Fruit fly (Drosophila melanogaster) whole organism, embryonic: ENCODE results near the gene CG42536.
A peak's percentile ranks its signal among the peaks of the same experiment; 100 is the strongest.

Experiments
- B-H2 ChIP-seq: fragments of 200-800 bp; sonication (Bioruptor generic); optimal IDR thresholded peaks from 2 replicates; lab custom pipeline; 2018; ENCODE audit warnings: missing biosample characterization, mild to moderate bottlenecking, missing genetic modification characterization
- BEAF-32 ChIP-seq: fragments of 200-800 bp; sonication (Bioruptor generic); optimal IDR thresholded peaks from 3 replicates; lab custom pipeline; 2017; ENCODE audit warnings: missing biosample characterization, missing genetic modification characterization, mild to moderate bottlenecking, moderate library complexity, missing genetic modification reagents
- CG10321 ChIP-seq: fragments of 200-800 bp; sonication (Bioruptor generic); IDR thresholded peaks from 2 replicates; pipeline ENCODE4 v1.3.6; 2022; ENCODE audit warnings: missing biosample characterization, missing genetic modification characterization
- CG11456 ChIP-seq: fragments of 200-800 bp; sonication (Bioruptor generic); IDR thresholded peaks from 3 replicates; pipeline ENCODE4 v1.3.6; 2022; ENCODE audit warnings: missing biosample characterization, missing genetic modification characterization
- CG11723 ChIP-seq: fragments of 200-800 bp; sonication (Bioruptor generic); optimal IDR thresholded peaks from 2 replicates; lab custom pipeline; 2017; ENCODE audit warnings: missing biosample characterization, mild to moderate bottlenecking, missing genetic modification characterization
- CG13424 ChIP-seq: fragments of 200-800 bp; sonication (Bioruptor generic); optimal IDR thresholded peaks from 2 replicates; lab custom pipeline; 2019; ENCODE audit warnings: missing biosample characterization, mild to moderate bottlenecking, missing genetic modification characterization, moderate library complexity
- CG13894 ChIP-seq: fragments of 200-800 bp; sonication (Bioruptor generic); optimal IDR thresholded peaks from 3 replicates; lab custom pipeline; 2018; ENCODE audit warnings: missing biosample characterization, mild to moderate bottlenecking, missing genetic modification characterization, moderate library complexity
- CG15601 ChIP-seq: fragments of 200-800 bp; sonication (Bioruptor generic); optimal IDR thresholded peaks from 3 replicates; lab custom pipeline; 2019; ENCODE audit warnings: missing biosample characterization, mild to moderate bottlenecking, missing genetic modification characterization, moderate library complexity
- CG1647 ChIP-seq: fragments of 200-800 bp; sonication (Bioruptor generic); optimal IDR thresholded peaks from 3 replicates; lab custom pipeline; 2016; ENCODE audit warnings: missing biosample characterization, missing genetic modification characterization
- CG18619 ChIP-seq: fragments of 200-800 bp; sonication (Bioruptor generic); optimal IDR thresholded peaks from 3 replicates; lab custom pipeline; 2017; ENCODE audit warnings: missing biosample characterization, mild to moderate bottlenecking, missing genetic modification characterization
- CG3995 ChIP-seq: fragments of 200-800 bp; sonication (Bioruptor generic); optimal IDR thresholded peaks from 3 replicates; lab custom pipeline; 2016; ENCODE audit warnings: missing biosample characterization, missing genetic modification characterization
- CG6683 ChIP-seq: fragments of 200-800 bp; sonication (Bioruptor generic); optimal IDR thresholded peaks from 2 replicates; lab custom pipeline; 2017; ENCODE audit warnings: missing biosample characterization, mild to moderate bottlenecking, missing genetic modification characterization, missing genetic modification reagents
- CG8281 ChIP-seq: fragments of 200-800 bp; sonication (Bioruptor generic); optimal IDR thresholded peaks from 2 replicates; lab custom pipeline; 2018; ENCODE audit warnings: missing biosample characterization, mild to moderate bottlenecking, missing genetic modification characterization, moderate library complexity
- CG8944 ChIP-seq: fragments of 200-800 bp; sonication (Bioruptor generic); optimal IDR thresholded peaks from 3 replicates; lab custom pipeline; 2016; ENCODE audit warnings: missing biosample characterization, missing genetic modification characterization
- CHES-1-like ChIP-seq: fragments of 200-800 bp; sonication (Bioruptor generic); optimal IDR thresholded peaks from 2 replicates; lab custom pipeline; 2016; ENCODE audit warnings: missing biosample characterization, missing genetic modification characterization
- Deaf1 ChIP-seq: fragments of 200-800 bp; optimal IDR thresholded peaks from 3 replicates; lab custom pipeline; 2019; ENCODE audit warnings: missing biosample characterization, mild to moderate bottlenecking, missing genetic modification characterization, moderate library complexity
- Dip2 ChIP-seq: fragments of 200-800 bp; sonication (Bioruptor generic); IDR thresholded peaks from 2 replicates; pipeline ENCODE4 v1.3.6; 2022; ENCODE audit warnings: missing biosample characterization, missing genetic modification characterization
- Ets65A ChIP-seq: fragments of 200-800 bp; sonication (Bioruptor generic); peaks from one replicate; lab custom pipeline; 2016; ENCODE audit warnings: missing biosample characterization, missing genetic modification characterization
- Ets97D ChIP-seq: fragments of 200-800 bp; sonication (Bioruptor generic); optimal IDR thresholded peaks from 3 replicates; lab custom pipeline; 2016; ENCODE audit warnings: missing biosample characterization, missing genetic modification characterization
- Fer1 ChIP-seq: fragments of 200-800 bp; sonication (Bioruptor generic); optimal IDR thresholded peaks from 2 replicates; lab custom pipeline; 2017; ENCODE audit warnings: missing biosample characterization, mild to moderate bottlenecking, missing genetic modification characterization
- HHEX ChIP-seq: fragments of 200-800 bp; sonication (Bioruptor generic); optimal IDR thresholded peaks from 3 replicates; lab custom pipeline; 2017; ENCODE audit warnings: missing biosample characterization, mild to moderate bottlenecking, missing genetic modification characterization, missing genetic modification reagents
- Lhr ChIP-seq: fragments of 200-800 bp; sonication (Bioruptor generic); optimal IDR thresholded peaks from 3 replicates; lab custom pipeline; 2017; ENCODE audit warnings: mild to moderate bottlenecking, missing biosample characterization, missing genetic modification reagents, missing genetic modification characterization
- MESR4 ChIP-seq: fragments of 200-800 bp; sonication (Bioruptor generic); optimal IDR thresholded peaks from 2 replicates; lab custom pipeline; 2018; ENCODE audit warnings: missing biosample characterization, mild to moderate bottlenecking, missing genetic modification characterization, moderate library complexity
- Med ChIP-seq: fragments of 200-800 bp; sonication (Bioruptor generic); peaks from one replicate; lab custom pipeline; 2016; ENCODE audit warnings: missing biosample characterization, missing genetic modification characterization, mild to moderate bottlenecking, inconsistent platforms, moderate library complexity
- Neu2 ChIP-seq: fragments of 200-800 bp; sonication (Bioruptor generic); optimal IDR thresholded peaks from 3 replicates; lab custom pipeline; 2016; ENCODE audit warnings: missing biosample characterization, missing genetic modification characterization, borderline replicate concordance
- Optix ChIP-seq: fragments of 200-800 bp; sonication (Bioruptor generic); IDR thresholded peaks from 3 replicates; pipeline ENCODE4 v1.3.6; 2022; ENCODE audit warnings: missing biosample characterization, missing genetic modification characterization
- ab ChIP-seq: fragments of 200-800 bp; sonication (Bioruptor generic); optimal IDR thresholded peaks from 2 replicates; lab custom pipeline; 2016; ENCODE audit warnings: missing biosample characterization, missing genetic modification characterization
- cad ChIP-seq: fragments of >200 bp; optimal IDR thresholded peaks from 2 replicates; lab custom pipeline; 2017; ENCODE audit warnings: missing biosample characterization, missing genetic modification characterization
- cwo ChIP-seq: fragments of 200-800 bp; sonication (Bioruptor generic); optimal IDR thresholded peaks from 3 replicates; lab custom pipeline; 2017; ENCODE audit warnings: missing biosample characterization, missing genetic modification characterization, mild to moderate bottlenecking, moderate library complexity, missing genetic modification reagents
- danr ChIP-seq: fragments of 200-800 bp; sonication (Bioruptor generic); IDR thresholded peaks from 2 replicates; pipeline ENCODE4 v1.3.6; 2022; ENCODE audit warnings: missing biosample characterization, missing genetic modification characterization
- dm ChIP-seq: fragments of 200-800 bp; sonication (Bioruptor generic); optimal IDR thresholded peaks from 3 replicates; lab custom pipeline; 2016; ENCODE audit warnings: missing biosample characterization, missing genetic modification characterization
- ems ChIP-seq: fragments of 200-800 bp; sonication (Bioruptor generic); optimal IDR thresholded peaks from 3 replicates; lab custom pipeline; 2016; ENCODE audit warnings: missing biosample characterization, missing genetic modification characterization
- ewg ChIP-seq: fragments of 200-800 bp; sonication (Bioruptor generic); optimal IDR thresholded peaks from 3 replicates; lab custom pipeline; 2017; ENCODE audit warnings: mild to moderate bottlenecking, missing biosample characterization, missing genetic modification reagents, missing genetic modification characterization
- hb ChIP-seq: fragments of 200-800 bp; sonication (Bioruptor generic); IDR thresholded peaks from 3 replicates; pipeline ENCODE4 v1.3.6; 2022; ENCODE audit warnings: missing biosample characterization, missing genetic modification characterization; ENCODE audit not compliant: partially characterized antibody
- hth ChIP-seq: fragments of >200 bp; optimal IDR thresholded peaks from 2 replicates; lab custom pipeline; 2017; ENCODE audit warnings: inconsistent platforms
- inv ChIP-seq: fragments of 200-800 bp; sonication (Bioruptor generic); IDR thresholded peaks from 2 replicates; pipeline ENCODE4 v1.3.6; 2022; ENCODE audit warnings: missing biosample characterization, missing genetic modification characterization; ENCODE audit not compliant: partially characterized antibody
- jing ChIP-seq: fragments of 200-800 bp; sonication (Bioruptor generic); optimal IDR thresholded peaks from 2 replicates; lab custom pipeline; 2018; ENCODE audit warnings: missing biosample characterization, mild to moderate bottlenecking, missing genetic modification characterization
- lab ChIP-seq: fragments of 200-800 bp; sonication (Bioruptor generic); optimal IDR thresholded peaks from 3 replicates; lab custom pipeline; 2017; ENCODE audit warnings: missing biosample characterization, missing genetic modification characterization, mild to moderate bottlenecking, moderate library complexity, missing genetic modification reagents
- mirr ChIP-seq: fragments of 200-800 bp; sonication (Bioruptor generic); optimal IDR thresholded peaks from 3 replicates; lab custom pipeline; 2018; ENCODE audit warnings: missing biosample characterization, mild to moderate bottlenecking, missing genetic modification characterization
- mld ChIP-seq: fragments of 200-800 bp; sonication (Bioruptor generic); IDR thresholded peaks from 3 replicates; pipeline ENCODE4 v1.3.6; 2022; ENCODE audit warnings: missing biosample characterization, missing genetic modification characterization; ENCODE audit not compliant: partially characterized antibody
- nerfin-1 ChIP-seq: fragments of 200-800 bp; sonication (Bioruptor generic); optimal IDR thresholded peaks from 3 replicates; lab custom pipeline; 2019; ENCODE audit warnings: missing biosample characterization, mild to moderate bottlenecking, missing genetic modification characterization, moderate library complexity
- odd ChIP-seq: fragments of 200-800 bp; sonication (Bioruptor generic); optimal IDR thresholded peaks from 2 replicates; lab custom pipeline; 2017; ENCODE audit warnings: missing biosample characterization, mild to moderate bottlenecking, missing genetic modification characterization
- pros ChIP-seq: fragments of 200-800 bp; sonication (Bioruptor generic); optimal IDR thresholded peaks from 3 replicates; lab custom pipeline; 2019; ENCODE audit warnings: missing biosample characterization, mild to moderate bottlenecking, missing genetic modification characterization, moderate library complexity
- repo ChIP-seq: fragments of 200-800 bp; sonication (Bioruptor generic); optimal IDR thresholded peaks from 2 replicates; lab custom pipeline; 2016; ENCODE audit warnings: missing biosample characterization, missing genetic modification characterization
- row ChIP-seq: fragments of 200-800 bp; sonication (Bioruptor generic); IDR thresholded peaks from 3 replicates; pipeline ENCODE4 v1.3.6; 2022; ENCODE audit warnings: missing biosample characterization, missing genetic modification characterization
- sima ChIP-seq: fragments of 200-800 bp; sonication (Bioruptor generic); optimal IDR thresholded peaks from 2 replicates; lab custom pipeline; 2016; ENCODE audit warnings: missing biosample characterization, missing genetic modification characterization
- sug ChIP-seq: fragments of 200-800 bp; optimal IDR thresholded peaks from 2 replicates; lab custom pipeline; 2019; ENCODE audit warnings: missing biosample characterization, mild to moderate bottlenecking, missing genetic modification characterization, moderate library complexity
- toy ChIP-seq: fragments of 200-800 bp; sonication (Bioruptor generic); IDR thresholded peaks from 2 replicates; pipeline ENCODE4 v1.3.6; 2022; ENCODE audit warnings: missing biosample characterization, missing genetic modification characterization
- zen ChIP-seq: fragments of 200-800 bp; sonication (Bioruptor generic); optimal IDR thresholded peaks from 3 replicates; lab custom pipeline; 2018; ENCODE audit warnings: missing biosample characterization, mild to moderate bottlenecking, missing genetic modification characterization, moderate library complexity

CG42536 gene

dm6 chr3L:10660744-10661589 lies 31.1 kb upstream of the CG42536 start, which contains the start of the genes CG32066 and CG8003 (continued):
- TF ChIP-seq Lhr, result no peak
- TF ChIP-seq CG15601 (tag; lab: Kevin White, UChicago), result peak; percentile 47
- no peak for TF ChIP-seq CG8281 (tag; lab: Kevin White, UChicago)
- no peak for TF ChIP-seq sima (GFP tag; lab: Kevin White, UChicago)
- no peak for TF ChIP-seq zen
- no peak for TF ChIP-seq CG3995
- no peak for TF ChIP-seq CG8944 (GFP tag; lab: Kevin White, UChicago)
- peak; percentile 50 for TF ChIP-seq CG13424 (tag; lab: Kevin White, UChicago)
- TF ChIP-seq CG6683, result no peak
- TF ChIP-seq Neu2 (GFP tag; lab: Kevin White, UChicago), result no peak
- peak; percentile 96 for TF ChIP-seq nerfin-1 (tag; lab: Kevin White, UChicago)
- no peak for TF ChIP-seq ems (GFP tag; lab: Kevin White, UChicago)
- TF ChIP-seq cad, result no peak
- peak; percentile 41 for TF ChIP-seq sug
- no peak for TF ChIP-seq Dip2 (GFP tag; lab: Robert Waterston, UW)
- peak; percentile 28 for TF ChIP-seq CG11723 (GFP tag; lab: Kevin White, UChicago)
- TF ChIP-seq CG11456, result peak; percentile 52; the same call in 1 of the 3 replicates
- peak; percentile 5 for TF ChIP-seq CG18619 (GFP tag; lab: Kevin White, UChicago)
- peak; percentile 8 for TF ChIP-seq cwo
- peak; percentile 29; the same call in 1 of the 3 replicates for TF ChIP-seq Optix (GFP tag; lab: Robert Waterston, UW)
- peak; percentile 1 for TF ChIP-seq CG1647 (GFP tag; lab: Kevin White, UChicago)
- peak; percentile 96 for TF ChIP-seq inv
- no peak; the same call in 2 of the 3 replicates for TF ChIP-seq hb (GFP tag; lab: Robert Waterston, UW)
- TF ChIP-seq Deaf1 (tag; lab: Kevin White, UChicago), result no peak
- no peak for TF ChIP-seq jing (GFP tag; lab: Kevin White, UChicago)
- no peak for TF ChIP-seq odd (GFP tag; lab: Kevin White, UChicago)
- TF ChIP-seq repo (GFP tag; lab: Kevin White, UChicago), result no peak
- TF ChIP-seq mld, result peak; percentile 70; the same call in 2 of the 3 replicates
- TF ChIP-seq Ets97D (GFP tag; lab: Kevin White, UChicago), result peak; percentile 5
- TF ChIP-seq Med (GFP tag; lab: Kevin White, UChicago), result peak; percentile 90
- peak; percentile 3 for TF ChIP-seq dm (GFP tag; lab: Kevin White, UChicago)
- TF ChIP-seq BEAF-32, result peak; percentile 84
- peak; percentile 68 for TF ChIP-seq Fer1 (GFP tag; lab: Kevin White, UChicago)
- TF ChIP-seq Ets65A (GFP tag; lab: Kevin White, UChicago), result peak; percentile 89
- peak; percentile 64 for TF ChIP-seq MESR4 (GFP tag; lab: Kevin White, UChicago)
- no peak for TF ChIP-seq CG13894
- no peak for TF ChIP-seq CHES-1-like (GFP tag; lab: Kevin White, UChicago)
- TF ChIP-seq danr, result no peak
- TF ChIP-seq row (GFP tag; lab: Robert Waterston, UW), result peak; percentile 82
- no peak for TF ChIP-seq hth (lab: Kevin White, UChicago)
- TF ChIP-seq ewg (GFP tag; lab: Kevin White, UChicago), result no peak
- no peak for TF ChIP-seq pros
- peak; percentile 30 for TF ChIP-seq HHEX (GFP tag; lab: Kevin White, UChicago)
- TF ChIP-seq lab (GFP tag; lab: Kevin White, UChicago), result peak; percentile 63
- TF ChIP-seq toy, result no peak
- TF ChIP-seq CG10321 (GFP tag; lab: Robert Waterston, UW), result no peak; the same call in 1 of the 2 replicates
- TF ChIP-seq B-H2, result no peak
- TF ChIP-seq ab (GFP tag; lab: Kevin White, UChicago), result no peak
- peak; percentile 8 for TF ChIP-seq mirr
